Worm (Caenorhabditis elegans) whole organism, midembryonic: Measurements from ENCODE around the gene frm-3.

Experiments used
- T22C8.4 ChIP-seq: fragments of 200-800 bp; sonication (Bioruptor generic); IDR thresholded peaks from 2 replicates; pipeline ENCODE4 v1.3.6; 2022; ENCODE audit warnings: missing genetic modification characterization, missing compliant biosample characterization
- ztf-23 ChIP-seq: fragments of 200-800 bp; sonication (Bioruptor generic); IDR thresholded peaks from 2 replicates; pipeline ENCODE4 v1.3.6; 2022; ENCODE audit warnings: missing genetic modification reagents, missing genetic modification characterization, missing compliant biosample characterization

- TF ChIP-seq ztf-23 (GFP tag; lab: Robert Waterston, UW) (no peak), T22C8.4 (GFP tag; lab: Robert Waterston, UW) (no peak)
Measured at ce11 chrX:11523704-11524103, 48.6 kb upstream of the frm-3 start.
